Fruit fly (Drosophila melanogaster) whole organism, wandering third instar larva: ENCODE data around the gene CG10353.

Experiments used
- Abd-B ChIP-seq: fragments of >200 bp; optimal IDR thresholded peaks from 2 replicates; lab custom pipeline; 2017; ENCODE audit warnings: missing biosample characterization, missing genetic modification characterization
- CG9705 ChIP-seq: fragments of 200-800 bp; sonication (Bioruptor generic); optimal IDR thresholded peaks from 2 replicates; lab custom pipeline; 2018; ENCODE audit warnings: missing biosample characterization, mild to moderate bottlenecking, missing genetic modification characterization
- Dfd ChIP-seq: fragments of >200 bp; optimal IDR thresholded peaks from 2 replicates; lab custom pipeline; 2017; ENCODE audit warnings: missing biosample characterization, missing genetic modification characterization
- Hnf4 ChIP-seq: fragments of 200-800 bp; sonication (Bioruptor generic); optimal IDR thresholded peaks from 2 replicates; lab custom pipeline; 2016; ENCODE audit warnings: missing biosample characterization, mild to moderate bottlenecking, missing genetic modification characterization
- OdsH ChIP-seq: fragments of 200-800 bp; sonication (Bioruptor generic); optimal IDR thresholded peaks from 2 replicates; lab custom pipeline; 2016; ENCODE audit warnings: missing biosample characterization, mild to moderate bottlenecking, missing genetic modification characterization
- br ChIP-seq: fragments of 200-800 bp; sonication (Bioruptor generic); optimal IDR thresholded peaks from 2 replicates; lab custom pipeline; 2016; ENCODE audit warnings: missing biosample characterization, missing genetic modification characterization
- dsf ChIP-seq: sonication (Bioruptor generic); optimal IDR thresholded peaks from 2 replicates; lab custom pipeline; 2016; ENCODE audit warnings: missing biosample characterization, missing genetic modification characterization, borderline replicate concordance
- jim ChIP-seq: fragments of 175-275, 200-325 bp; sonication (Bioruptor generic); optimal IDR thresholded peaks from 2 replicates; lab custom pipeline; 2016; ENCODE audit warnings: missing biosample characterization, mild to moderate bottlenecking, missing genetic modification characterization
- psq ChIP-seq: fragments of 200-800 bp; sonication (Bioruptor generic); optimal IDR thresholded peaks from 3 replicates; lab custom pipeline; 2017; ENCODE audit warnings: missing biosample characterization, mild to moderate bottlenecking, missing genetic modification characterization, moderate library complexity

dm6 chrX:11886976-11887375 lies at the start of gene CG10353, which contains the start of gene SelG:
- no peak for TF ChIP-seq CG9705 (GFP tag; lab: Kevin White, UChicago)
- TF ChIP-seq Hnf4: peak; percentile 86
- no peak for TF ChIP-seq dsf
- TF ChIP-seq Dfd: no peak
- TF ChIP-seq psq (GFP tag; lab: Kevin White, UChicago): no peak
- TF ChIP-seq Abd-B (GFP tag; lab: Kevin White, UChicago): no peak
- TF ChIP-seq jim (GFP tag; lab: Kevin White, UChicago): no peak
- peak; percentile 21 for TF ChIP-seq OdsH
- peak; percentile 50 for TF ChIP-seq br
